Worm (Caenorhabditis elegans) whole organism, L4 larva: ENCODE results near the gene C05G5.3.
A peak's percentile ranks its signal among the peaks of the same experiment; 100 is the strongest.

Experiments
- R02D3.7 ChIP-seq: fragments of 150-350 bp; sonication (generic microtip); optimal IDR thresholded peaks from 3 replicates; lab custom pipeline; 2014; ENCODE audit warnings: missing biosample characterization, missing genetic modification characterization
- T26A8.4 ChIP-seq: fragments of 200-800 bp; sonication (Bioruptor generic); IDR thresholded peaks from 2 replicates; pipeline ENCODE4 v1.3.6; 2022; ENCODE audit warnings: missing genetic modification characterization, missing compliant biosample characterization
- Y105C5A.15 ChIP-seq: fragments of 200-800 bp; sonication (Bioruptor generic); IDR thresholded peaks from 2 replicates; pipeline ENCODE4 v1.3.6; 2022; ENCODE audit warnings: missing genetic modification characterization, missing compliant biosample characterization
- Y5F2A.4 ChIP-seq: fragments of 200-800 bp; sonication (Bioruptor generic); optimal IDR thresholded peaks from 2 replicates; lab custom pipeline; 2018; ENCODE audit warnings: mild to moderate bottlenecking, missing genetic modification characterization, missing compliant biosample characterization
- Y75B8A.6 ChIP-seq: fragments of 200-800 bp; sonication (Bioruptor generic); IDR thresholded peaks from 2 replicates; pipeline ENCODE4 v1.3.6; 2022; ENCODE audit warnings: missing genetic modification reagents, missing genetic modification characterization, missing compliant biosample characterization
- ZK546.5 ChIP-seq, 2 experiments: sonication (generic microtip); optimal IDR thresholded peaks; 2 replicates each; lab custom pipeline; 2017; ENCODE audit warnings: missing biosample characterization in 2 of 2, missing genetic modification characterization in 2 of 2
- aly-2 ChIP-seq: sonication (generic microtip); optimal IDR thresholded peaks from 2 replicates; lab custom pipeline; 2018; ENCODE audit warnings: missing biosample characterization, missing genetic modification characterization
- ama-1 ChIP-seq: fragments of 150-350 bp; optimal IDR thresholded peaks from 2 replicates; lab custom pipeline; 2014; ENCODE audit warnings: inconsistent platforms, mixed read lengths
- arid-1 ChIP-seq: fragments of 200-800 bp; sonication (Bioruptor generic); conservative IDR thresholded peaks from 2 replicates; pipeline ENCODE4 v1.3.6; 2022; ENCODE audit warnings: missing genetic modification reagents, missing genetic modification characterization, missing compliant biosample characterization
- ceh-20 ChIP-seq: fragments of 200-800 bp; sonication (Bioruptor generic); IDR thresholded peaks from 2 replicates; pipeline ENCODE4 v1.3.6; 2022; ENCODE audit warnings: missing genetic modification reagents, missing genetic modification characterization, missing compliant biosample characterization
- ceh-62 ChIP-seq: sonication (generic microtip); optimal IDR thresholded peaks from 2 replicates; lab custom pipeline; 2017; ENCODE audit warnings: missing biosample characterization, missing genetic modification characterization
- ctbp-1 ChIP-seq: fragments of 200-800 bp; sonication (Bioruptor generic); IDR thresholded peaks from 2 replicates; pipeline ENCODE4 v1.3.6; 2022; ENCODE audit warnings: missing genetic modification reagents, missing genetic modification characterization, missing compliant biosample characterization
- daf-12 ChIP-seq: fragments of 150-350 bp; optimal IDR thresholded peaks from 2 replicates; lab custom pipeline; 2014; ENCODE audit warnings: missing biosample characterization, missing genetic modification reagents, missing genetic modification characterization
- daf-16 ChIP-seq, 3 experiments: sonication (generic microtip); optimal IDR thresholded peaks; 2 replicates each; lab custom pipeline; 2016 to 2017; ENCODE audit warnings: missing genetic modification characterization in 3 of 3, missing genetic modification reagents in 3 of 3, mild to moderate bottlenecking in 2 of 3, missing compliant biosample characterization in 2 of 3, missing biosample characterization in 1 of 3, moderate library complexity in 1 of 3
- daf-8 ChIP-seq: fragments of 200-800 bp; sonication (Bioruptor generic); IDR thresholded peaks from 2 replicates; pipeline ENCODE4 v1.3.6; 2022; ENCODE audit warnings: missing genetic modification characterization, missing compliant biosample characterization
- dmd-6 ChIP-seq: fragments of 200-800 bp; sonication (Bioruptor generic); IDR thresholded peaks from 2 replicates; pipeline ENCODE4 v1.3.6; 2022; ENCODE audit warnings: missing genetic modification reagents, missing genetic modification characterization, missing compliant biosample characterization
- dpl-1 ChIP-seq: fragments of 150-350 bp; optimal IDR thresholded peaks from 2 replicates; lab custom pipeline; 2014; ENCODE audit warnings: missing biosample characterization, missing genetic modification reagents, missing genetic modification characterization
- duxl-1 ChIP-seq: sonication (generic microtip); optimal IDR thresholded peaks from 2 replicates; lab custom pipeline; 2016; ENCODE audit warnings: mild to moderate bottlenecking, missing genetic modification characterization, moderate library complexity, missing compliant biosample characterization; ENCODE audit not compliant: poor library complexity
- dve-1 ChIP-seq: sonication (generic microtip); optimal IDR thresholded peaks from 2 replicates; lab custom pipeline; 2017; ENCODE audit warnings: antibody characterized with exemption, mild to moderate bottlenecking, missing genetic modification characterization, missing compliant biosample characterization; ENCODE audit not compliant: insufficient read depth
- egl-43 ChIP-seq: fragments of 200-800 bp; sonication (Bioruptor generic); IDR thresholded peaks from 2 replicates; pipeline ENCODE4 v1.3.6; 2022; ENCODE audit warnings: missing genetic modification reagents, missing genetic modification characterization, missing compliant biosample characterization
- fkh-10 ChIP-seq: fragments of 150-350 bp; optimal IDR thresholded peaks from 2 replicates; lab custom pipeline; 2014; ENCODE audit warnings: missing biosample characterization, missing genetic modification reagents, missing genetic modification characterization
- jun-1 ChIP-seq: fragments of 150-350 bp; optimal IDR thresholded peaks from 2 replicates; lab custom pipeline; 2014; ENCODE audit warnings: missing biosample characterization, missing genetic modification reagents, missing genetic modification characterization
- lin-1 ChIP-seq: fragments of 200-800 bp; sonication (Bioruptor generic); IDR thresholded peaks from 2 replicates; pipeline ENCODE4 v1.3.6; 2022; ENCODE audit warnings: missing genetic modification reagents, missing genetic modification characterization, missing compliant biosample characterization
- lin-15B ChIP-seq: fragments of 150-350 bp; sonication (generic microtip); optimal IDR thresholded peaks from 3 replicates; lab custom pipeline; 2014; ENCODE audit warnings: missing biosample characterization, missing genetic modification characterization
- lin-38 ChIP-seq: fragments of 200-800 bp; sonication (Bioruptor generic); IDR thresholded peaks from 2 replicates; pipeline ENCODE4 v1.3.6; 2022; ENCODE audit warnings: missing genetic modification reagents, missing genetic modification characterization, missing compliant biosample characterization
- lsy-2 ChIP-seq, 2 experiments: fragments of 150-350 bp in 1 of 2; sonication (generic microtip) in 1 of 2; optimal IDR thresholded peaks; 2 replicates each; lab custom pipeline; 2014 to 2017; ENCODE audit warnings: missing biosample characterization in 2 of 2, missing genetic modification characterization in 2 of 2
- mdl-1 ChIP-seq, 2 experiments: fragments of 150-350 bp in 1 of 2; sonication (generic microtip) in 1 of 2; optimal IDR thresholded peaks; 2 replicates each; lab custom pipeline; 2014 to 2017; ENCODE audit warnings: missing biosample characterization in 2 of 2, missing genetic modification characterization in 2 of 2
- mdt-29 ChIP-seq: fragments of 200-800 bp; sonication (Bioruptor generic); IDR thresholded peaks from 2 replicates; pipeline ENCODE4 v1.3.6; 2022; ENCODE audit warnings: missing genetic modification reagents, missing genetic modification characterization, missing compliant biosample characterization
- mep-1 ChIP-seq: fragments of 150-350 bp; sonication (generic microtip); optimal IDR thresholded peaks from 3 replicates; lab custom pipeline; 2014; ENCODE audit warnings: missing biosample characterization, missing genetic modification characterization
- mes-2 ChIP-seq: sonication (generic microtip); optimal IDR thresholded peaks from 2 replicates; lab custom pipeline; 2016; ENCODE audit warnings: missing genotype, mild to moderate bottlenecking, missing genetic modification characterization, missing compliant biosample characterization; ENCODE audit not compliant: poor library complexity, severe bottlenecking
- mxl-2 ChIP-seq: fragments of 200-800 bp; sonication (Bioruptor generic); conservative IDR thresholded peaks from 2 replicates; pipeline ENCODE4 v1.3.6; 2022; ENCODE audit warnings: missing genetic modification reagents, missing genetic modification characterization, missing compliant biosample characterization
- mxl-3 ChIP-seq: fragments of 200-800 bp; sonication (Bioruptor generic); optimal IDR thresholded peaks from 2 replicates; lab custom pipeline; 2018; ENCODE audit warnings: mild to moderate bottlenecking, missing genetic modification characterization, missing compliant biosample characterization
- nhr-10 ChIP-seq: fragments of 150-350 bp; optimal IDR thresholded peaks from 2 replicates; lab custom pipeline; 2014; ENCODE audit warnings: missing biosample characterization, missing genetic modification characterization
- nhr-11 ChIP-seq: fragments of 150-350 bp; optimal IDR thresholded peaks from 2 replicates; lab custom pipeline; 2014; ENCODE audit warnings: missing biosample characterization, missing genetic modification characterization
- nhr-111 ChIP-seq: fragments of 200-800 bp; sonication (Bioruptor generic); optimal IDR thresholded peaks from 2 replicates; lab custom pipeline; 2018; ENCODE audit warnings: mild to moderate bottlenecking, missing genetic modification characterization, missing compliant biosample characterization
- nhr-28 ChIP-seq: fragments of 150-350 bp; optimal IDR thresholded peaks from 2 replicates; lab custom pipeline; 2014; ENCODE audit warnings: missing biosample characterization, missing genetic modification characterization
- nhr-41 ChIP-seq: fragments of 200-800 bp; sonication (Bioruptor generic); IDR thresholded peaks from 2 replicates; pipeline ENCODE4 v1.3.6; 2022; ENCODE audit warnings: missing genetic modification reagents, missing genetic modification characterization, missing compliant biosample characterization
- nhr-6 ChIP-seq: fragments of 150-350 bp; optimal IDR thresholded peaks from 2 replicates; lab custom pipeline; 2014; ENCODE audit warnings: missing biosample characterization, missing genetic modification characterization
- nhr-76 ChIP-seq: fragments of 150-350 bp; optimal IDR thresholded peaks from 2 replicates; lab custom pipeline; 2014; ENCODE audit warnings: missing biosample characterization, missing genetic modification characterization
- nhr-77 ChIP-seq: fragments of 150-350 bp; optimal IDR thresholded peaks from 2 replicates; lab custom pipeline; 2014; ENCODE audit warnings: missing biosample characterization, missing genetic modification characterization
- pqm-1 ChIP-seq: sonication (generic microtip); optimal IDR thresholded peaks from 2 replicates; lab custom pipeline; 2017; ENCODE audit warnings: missing biosample characterization, missing genetic modification characterization
- saeg-2 ChIP-seq: fragments of 200-800 bp; sonication (Bioruptor generic); IDR thresholded peaks from 2 replicates; pipeline ENCODE4 v1.3.6; 2022; ENCODE audit warnings: missing genetic modification reagents, missing genetic modification characterization, missing compliant biosample characterization
- sdz-12 ChIP-seq: fragments of 200-800 bp; sonication (Bioruptor generic); optimal IDR thresholded peaks from 2 replicates; lab custom pipeline; 2018; ENCODE audit warnings: mild to moderate bottlenecking, missing genetic modification characterization, missing compliant biosample characterization
- set-16 ChIP-seq: fragments of 200-800 bp; sonication (Bioruptor generic); IDR thresholded peaks from 2 replicates; pipeline ENCODE4 v1.3.6; 2022; ENCODE audit warnings: missing genetic modification reagents, missing genetic modification characterization, missing compliant biosample characterization
- snpc-1.2 ChIP-seq: fragments of 200-800 bp; sonication (Bioruptor generic); IDR thresholded peaks from 2 replicates; pipeline ENCODE4 v1.3.6; 2022; ENCODE audit warnings: missing genetic modification reagents, missing genetic modification characterization, missing compliant biosample characterization
- snpc-4 ChIP-seq: fragments of 150-350 bp; optimal IDR thresholded peaks from 2 replicates; lab custom pipeline; 2014; ENCODE audit warnings: missing biosample characterization, missing genetic modification characterization
- spr-1 ChIP-seq: sonication (generic microtip); optimal IDR thresholded peaks from 2 replicates; lab custom pipeline; 2016; ENCODE audit warnings: mild to moderate bottlenecking, missing genetic modification characterization, missing compliant biosample characterization
- tra-1 ChIP-seq: fragments of 200-800 bp; sonication (Bioruptor generic); IDR thresholded peaks from 2 replicates; pipeline ENCODE4 v1.3.6; 2022; ENCODE audit warnings: missing genetic modification reagents, missing genetic modification characterization, missing compliant biosample characterization
- vab-7 ChIP-seq: fragments of 200-800 bp; sonication (Bioruptor generic); IDR thresholded peaks from 2 replicates; pipeline ENCODE4 v1.3.6; 2022; ENCODE audit warnings: missing genetic modification reagents, missing genetic modification characterization, missing compliant biosample characterization
- zfp-3 ChIP-seq: fragments of 200-800 bp; sonication (Bioruptor generic); conservative IDR thresholded peaks from 2 replicates; pipeline ENCODE4 v1.3.6; 2022; ENCODE audit warnings: missing genetic modification reagents, missing genetic modification characterization, missing compliant biosample characterization
- zip-2 ChIP-seq: fragments of 150-350 bp; optimal IDR thresholded peaks from 2 replicates; lab custom pipeline; 2014; ENCODE audit warnings: missing biosample characterization, missing genetic modification characterization
- ztf-7 ChIP-seq: fragments of 150-350 bp; optimal IDR thresholded peaks from 2 replicates; lab custom pipeline; 2014; ENCODE audit warnings: missing biosample characterization, missing genetic modification characterization

Gene C05G5.3

DNA sequence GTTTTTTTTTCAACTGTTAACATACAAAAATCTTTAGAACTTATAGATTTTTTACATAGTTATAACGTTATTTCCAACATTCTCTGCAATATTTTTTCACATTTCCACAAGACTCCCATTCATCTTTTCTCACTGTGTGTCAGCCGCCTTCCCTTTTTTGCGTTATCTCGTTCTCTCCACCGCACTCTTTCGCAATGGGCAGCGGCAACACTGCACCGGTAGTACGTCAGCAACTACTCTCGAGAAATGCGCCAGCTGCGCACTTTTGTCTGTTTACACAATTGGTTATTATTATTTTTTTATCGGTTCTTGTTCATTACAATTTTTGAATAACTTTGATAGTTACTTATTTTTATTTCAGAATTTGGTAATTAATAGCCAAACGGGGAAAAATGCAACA, 4.9 kb downstream of the C05G5.3 start, which contains the start of gene C05G5.2 (continued):
- no peak for TF ChIP-seq nhr-111 (GFP tag; lab: Kevin White, UChicago)
- peak; percentile 93 for TF ChIP-seq mes-2 (tag; lab: Kevin White, UChicago)
- TF ChIP-seq jun-1 = peak; percentile 70
- peak; percentile 83 for TF ChIP-seq arid-1 (GFP tag; lab: Robert Waterston, UW)
- peak; percentile 97 for TF ChIP-seq nhr-77 (tag; lab: Kevin White, UChicago)
- TF ChIP-seq lin-1 = no peak
- TF ChIP-seq T26A8.4 (GFP tag; lab: Robert Waterston, UW) = peak; percentile 57
- no peak for TF ChIP-seq ceh-62 (tag; lab: Kevin White, UChicago)
- TF ChIP-seq R02D3.7 = no peak
- peak; percentile 77 for TF ChIP-seq dpl-1
- no peak for TF ChIP-seq Y5F2A.4
- TF ChIP-seq pqm-1 (tag; lab: Kevin White, UChicago) = peak; percentile 95
- peak; percentile 84 for TF ChIP-seq fkh-10
- TF ChIP-seq spr-1 (tag; lab: Kevin White, UChicago) = peak; percentile 76
- no peak for TF ChIP-seq Y105C5A.15 (GFP tag; lab: Robert Waterston, UW)
- peak; percentile 17 for TF ChIP-seq zip-2 (tag; lab: Kevin White, UChicago)
- TF ChIP-seq lsy-2 (tag; optimal IDR thresholded peaks at IDR 0.05; lab: Kevin White, UChicago) = peak; percentile 48 to 92
- TF ChIP-seq nhr-76 (tag; lab: Kevin White, UChicago) = no peak
- TF ChIP-seq egl-43 = no peak
- TF ChIP-seq mdt-29 (GFP tag; lab: Robert Waterston, UW) = no peak
- TF ChIP-seq ZK546.5 (tag; optimal IDR thresholded peaks at IDR 0.05; lab: Kevin White, UChicago) = no peak
- TF ChIP-seq lin-38 (GFP tag; lab: Robert Waterston, UW) = peak; percentile 70
- TF ChIP-seq set-16 (GFP tag; lab: Robert Waterston, UW) = peak; percentile 43; the same call in 1 of the 2 replicates
- no peak for TF ChIP-seq lin-15B (tag; lab: Kevin White, UChicago)
- no peak for TF ChIP-seq daf-8
- peak; percentile 52; the same call in 1 of the 2 replicates for TF ChIP-seq nhr-41 (GFP tag; lab: Robert Waterston, UW)
- peak; percentile 40 to 89 for TF ChIP-seq mdl-1 (tag; optimal IDR thresholded peaks at IDR 0.05; lab: Kevin White, UChicago)
- TF ChIP-seq ceh-20 (GFP tag; lab: Robert Waterston, UW) = peak; percentile 69
- TF ChIP-seq daf-16 (GFP tag; optimal IDR thresholded peaks at IDR 0.05; lab: Kevin White, UChicago) = peak; percentile 0 to 38
- peak; percentile 98 for TF ChIP-seq daf-16 (tag; optimal IDR thresholded peaks at IDR 0.05; lab: Kevin White, UChicago)
- no peak for TF ChIP-seq ama-1 (lab: Kevin White, UChicago)
- peak; percentile 69 for TF ChIP-seq ctbp-1 (GFP tag; lab: Robert Waterston, UW)
- TF ChIP-seq mep-1 (tag; lab: Kevin White, UChicago) = peak; percentile 96
- TF ChIP-seq nhr-28 (tag; lab: Kevin White, UChicago) = peak; percentile 94
- peak; percentile 66 for TF ChIP-seq vab-7 (GFP tag; lab: Robert Waterston, UW)
- TF ChIP-seq dve-1 (tag; lab: Kevin White, UChicago) = peak; percentile 99
- peak; percentile 92 for TF ChIP-seq dmd-6
- TF ChIP-seq tra-1 (GFP tag; lab: Robert Waterston, UW) = peak; percentile 57; the same call in 1 of the 2 replicates
- peak; percentile 59 for TF ChIP-seq duxl-1 (tag; lab: Kevin White, UChicago)
- peak; percentile 77 for TF ChIP-seq nhr-11 (tag; lab: Kevin White, UChicago)
- TF ChIP-seq nhr-10 (tag; lab: Kevin White, UChicago) = no peak
- peak; percentile 76; the same call in 1 of the 2 replicates for TF ChIP-seq saeg-2 (GFP tag; lab: Robert Waterston, UW)
- no peak for TF ChIP-seq snpc-1.2 (GFP tag; lab: Robert Waterston, UW)
- peak; percentile 97 for TF ChIP-seq mxl-3 (GFP tag; lab: Kevin White, UChicago)
- no peak for TF ChIP-seq sdz-12 (GFP tag; lab: Kevin White, UChicago)
- peak; percentile 58 for TF ChIP-seq ztf-7 (tag; lab: Kevin White, UChicago)
- TF ChIP-seq daf-12 (tag; lab: Kevin White, UChicago) = no peak
- peak; percentile 93 for TF ChIP-seq nhr-6 (tag; lab: Kevin White, UChicago)
- TF ChIP-seq Y75B8A.6 = no peak
- no peak for TF ChIP-seq zfp-3 (GFP tag; lab: Robert Waterston, UW)
- TF ChIP-seq snpc-4 = peak; percentile 9
- TF ChIP-seq aly-2 (tag; lab: Kevin White, UChicago) = no peak
- TF ChIP-seq mxl-2 (GFP tag; lab: Robert Waterston, UW) = no peak
